Fruit fly (Drosophila melanogaster): ENCODE results near the gene CG31869.

CG31869 gene

dm6 chr2L:10736993-10737756, 63.7 kb downstream of the CG31869 start, which contains the start of the genes Vha16-5 and CG12299 (continued):
- TF ChIP-seq Doc3 (GFP tag; IDR thresholded peaks at IDR 0.05; ENCODE audit: partially characterized antibody), result peak; percentile 47; the same call in 1 of the 3 replicates
- TF ChIP-seq C15 (GFP tag; IDR thresholded peaks at IDR 0.05), result 0 out of 3 replicates have a peak, but pooled peaks have one; percentile 29
- peak; percentile 32 for TF ChIP-seq fd3F (GFP tag; optimal IDR thresholded peaks at IDR 0.05)
- peak; percentile 90 for TF ChIP-seq CG3847 (GFP tag; IDR thresholded peaks at IDR 0.05)
- TF ChIP-seq kah (GFP tag; optimal IDR thresholded peaks at IDR 0.05), result no peak
- peak; percentile 83 for TF ChIP-seq Dip3 (GFP tag; optimal IDR thresholded peaks at IDR 0.05)
- peak; percentile 80 to 85 for TF ChIP-seq chif (GFP tag; optimal IDR thresholded peaks at IDR 0.05)
- peak; percentile 80 for TF ChIP-seq CG34224 (GFP tag; IDR thresholded peaks at IDR 0.05; ENCODE audit: partially characterized antibody)
- TF ChIP-seq odd (GFP tag; optimal IDR thresholded peaks at IDR 0.05), result no peak
- peak; percentile 63 for TF ChIP-seq CG18619 (GFP tag; optimal IDR thresholded peaks at IDR 0.05)
- TF ChIP-seq scrt (GFP tag; optimal IDR thresholded peaks at IDR 0.05), result no peak
- peak; percentile 55 for TF ChIP-seq CG9797 (GFP tag; optimal IDR thresholded peaks at IDR 0.05)
- peak; percentile 63 for TF ChIP-seq caup (GFP tag; optimal IDR thresholded peaks at IDR 0.05; ENCODE audit: severe bottlenecking)
- TF ChIP-seq dpn (GFP tag; optimal IDR thresholded peaks at IDR 0.05), result peak in 1 of 2 experiments; percentile 90
- TF ChIP-seq Nf-YA (GFP tag; IDR thresholded peaks at IDR 0.05), result peak; percentile 74; the same call in 1 of the 2 replicates
- peak; percentile 70 for TF ChIP-seq CG10462 (GFP tag; optimal IDR thresholded peaks at IDR 0.05)
- TF ChIP-seq al (GFP tag; IDR thresholded peaks at IDR 0.05), result peak; percentile 72
- peak; percentile 88 for TF ChIP-seq ttk (GFP tag; IDR thresholded peaks at IDR 0.05)
- TF ChIP-seq row (GFP tag; IDR thresholded peaks at IDR 0.05), result peak; percentile 83
- peak; percentile 82 for TF ChIP-seq ranshi (GFP tag; IDR thresholded peaks at IDR 0.05)
- TF ChIP-seq crp (GFP tag; optimal IDR thresholded peaks at IDR 0.05), result peak in 1 of 2 experiments; percentile 57
- TF ChIP-seq yki (optimal IDR thresholded peaks at IDR 0.05), result no peak
- TF ChIP-seq fu2 (GFP tag; optimal IDR thresholded peaks at IDR 0.05), result peak; percentile 83
- TF ChIP-seq toy (GFP tag; IDR thresholded peaks at IDR 0.05), result no peak
- TF ChIP-seq CG15696 (tag; optimal IDR thresholded peaks at IDR 0.05), result peak; percentile 88
- TF ChIP-seq CG9215 (GFP tag; IDR thresholded peaks at IDR 0.05), result peak; percentile 70
- peak; percentile 82 for TF ChIP-seq CG8944 (GFP tag; optimal IDR thresholded peaks at IDR 0.05)
- TF ChIP-seq wdn (GFP tag; IDR thresholded peaks at IDR 0.05), result peak; percentile 70
- peak in 1 of 2 experiments; percentile 90 for TF ChIP-seq Hr51 (GFP tag; optimal IDR thresholded peaks at IDR 0.05)
- no peak for TF ChIP-seq grn (GFP tag; optimal IDR thresholded peaks at IDR 0.05)
- TF ChIP-seq ERR (GFP tag; optimal IDR thresholded peaks at IDR 0.05), result no peak
- TF ChIP-seq tgo (GFP tag; IDR thresholded peaks at IDR 0.05), result peak; percentile 85
- no peak for TF ChIP-seq exex (tag; optimal IDR thresholded peaks at IDR 0.05)
- peak; percentile 89 for TF ChIP-seq CG9609 (GFP tag; optimal IDR thresholded peaks at IDR 0.05)
- no peak for TF ChIP-seq sima (GFP tag; optimal IDR thresholded peaks at IDR 0.05)
- no peak for TF ChIP-seq Neu2 (GFP tag; optimal IDR thresholded peaks at IDR 0.05; ENCODE audit: borderline replicate concordance)
- TF ChIP-seq en (GFP tag; optimal IDR thresholded peaks at IDR 0.05), result peak; percentile 65
- TF ChIP-seq twi (tag; optimal IDR thresholded peaks at IDR 0.05), result peak; percentile 37
- no peak for TF ChIP-seq corto (GFP tag; optimal IDR thresholded peaks at IDR 0.05)
- TF ChIP-seq CG32772 (GFP tag; IDR thresholded peaks at IDR 0.05), result peak; percentile 88
- no peak for TF ChIP-seq Sin3A (optimal IDR thresholded peaks at IDR 0.05)
- TF ChIP-seq lbe (GFP tag; optimal IDR thresholded peaks at IDR 0.05), result peak; percentile 73
- peak; percentile 93 for TF ChIP-seq HLH54F (GFP tag; optimal IDR thresholded peaks at IDR 0.05)
- TF ChIP-seq Vsx1 (GFP tag; optimal IDR thresholded peaks at IDR 0.05), result no peak
- TF ChIP-seq sim (GFP tag; IDR thresholded peaks at IDR 0.05), result no peak; the same call in 1 of the 2 replicates
- peak; percentile 88 for TF ChIP-seq CG11247 (GFP tag; IDR thresholded peaks at IDR 0.05)
- TF ChIP-seq CG15601 (tag; optimal IDR thresholded peaks at IDR 0.05), result peak; percentile 76
- TF ChIP-seq NFAT (GFP tag; IDR thresholded peaks at IDR 0.05), result peak; percentile 96
- peak; percentile 94 for TF ChIP-seq Opbp (GFP tag; IDR thresholded peaks at IDR 0.05; ENCODE audit: partially characterized antibody)
